Worm (Caenorhabditis elegans): Measurements from ENCODE around the gene oac-5.

ce11 chrV:16299834-16300233 lies 7.3 kb downstream of the oac-5 start:
- TF ChIP-seq rbr-2 (tag; optimal IDR thresholded peaks at IDR 0.05), result no peak
- no peak for TF ChIP-seq F49E8.2 (tag; optimal IDR thresholded peaks at IDR 0.05; ENCODE audit: borderline replicate concordance)
- TF ChIP-seq nhr-237 (tag; optimal IDR thresholded peaks at IDR 0.05), result no peak
- no peak for TF ChIP-seq nhr-28 (tag; optimal IDR thresholded peaks at IDR 0.05)
- TF ChIP-seq aha-1 (tag), result no peak
- no peak for TF ChIP-seq snpc-1.2 (GFP tag; IDR thresholded peaks at IDR 0.05)
- no peak for TF ChIP-seq nhr-77 (tag; optimal IDR thresholded peaks at IDR 0.05)
- TF ChIP-seq nhr-48 (tag; optimal IDR thresholded peaks at IDR 0.05), result no peak
- no peak for TF ChIP-seq dpl-1 (GFP tag; optimal IDR thresholded peaks at IDR 0.05)
- TF ChIP-seq ama-1 (optimal IDR thresholded peaks at IDR 0.05), result no peak
- no peak for TF ChIP-seq F44E2.7 (GFP tag; IDR thresholded peaks at IDR 0.05)
- TF ChIP-seq attf-4 (tag; optimal IDR thresholded peaks at IDR 0.05), result no peak
- TF ChIP-seq egl-27 (tag; optimal IDR thresholded peaks at IDR 0.05), result no peak
- TF ChIP-seq snpc-4 (tag; optimal IDR thresholded peaks at IDR 0.05), result no peak
